Fruit fly (Drosophila melanogaster): ENCODE results near the gene TfIIFalpha.

Gene TfIIFalpha

dm6 chr3R:6406566-6407098 is 26.4 kb downstream of the TfIIFalpha start, which contains the start of gene gpp (continued):
- TF ChIP-seq Hsf (GFP tag; optimal IDR thresholded peaks at IDR 0.05) (no peak), grau (tag; optimal IDR thresholded peaks at IDR 0.05) (peak; percentile 9), zfh2 (GFP tag; optimal IDR thresholded peaks at IDR 0.05) (no peak), CG33557 (GFP tag; optimal IDR thresholded peaks at IDR 0.05) (no peak), salm (tag; optimal IDR thresholded peaks at IDR 0.05) (no peak), CG12299 (tag; optimal IDR thresholded peaks at IDR 0.05) (peak; percentile 47), chif (GFP tag; optimal IDR thresholded peaks at IDR 0.05) (peak in 1 of 2 experiments; percentile 34), ato (GFP tag; IDR thresholded peaks at IDR 0.05; ENCODE audit: partially characterized antibody) (no peak), CG10267 (tag; optimal IDR thresholded peaks at IDR 0.05) (peak; percentile 21), Lim3 (GFP tag; IDR thresholded peaks at IDR 0.05) (no peak), Lpt (GFP tag; optimal IDR thresholded peaks at IDR 0.05) (no peak), Dfd (GFP tag; optimal IDR thresholded peaks at IDR 0.05) (no peak), CG11560 (tag; IDR thresholded peaks at IDR 0.05) (no peak), CG32772 (GFP tag; IDR thresholded peaks at IDR 0.05) (no peak), danr (GFP tag; IDR thresholded peaks at IDR 0.05) (no peak), CG6683 (GFP tag; optimal IDR thresholded peaks at IDR 0.05) (no peak), Atf-2 (GFP tag; optimal IDR thresholded peaks at IDR 0.05) (no peak), CG11456 (GFP tag; IDR thresholded peaks at IDR 0.05) (no peak), phol (tag; optimal IDR thresholded peaks at IDR 0.05) (peak; percentile 2), Neu2 (GFP tag; optimal IDR thresholded peaks at IDR 0.05; ENCODE audit: borderline replicate concordance) (no peak), ranshi (GFP tag; IDR thresholded peaks at IDR 0.05) (no peak), CG7928 (GFP tag; optimal IDR thresholded peaks at IDR 0.05) (peak; percentile 5), grn (GFP tag; optimal IDR thresholded peaks at IDR 0.05) (no peak), Fer3 (tag; optimal IDR thresholded peaks at IDR 0.05) (no peak), sim (GFP tag; IDR thresholded peaks at IDR 0.05) (no peak), CG14710 (tag; optimal IDR thresholded peaks at IDR 0.05) (peak; percentile 6), zen2 (GFP tag; IDR thresholded peaks at IDR 0.05; ENCODE audit: partially characterized antibody) (no peak), CG11247 (GFP tag; IDR thresholded peaks at IDR 0.05) (no peak), Dip3 (GFP tag; optimal IDR thresholded peaks at IDR 0.05) (no peak), CG14860 (GFP tag; IDR thresholded peaks at IDR 0.05; ENCODE audit: partially characterized antibody) (no peak), row (GFP tag; IDR thresholded peaks at IDR 0.05) (no peak), CG17568 (GFP tag; optimal IDR thresholded peaks at IDR 0.05) (no peak), CG3281 (GFP tag; optimal IDR thresholded peaks at IDR 0.05) (no peak), CG10543 (GFP tag; optimal IDR thresholded peaks at IDR 0.05) (peak; percentile 21), Six4 (GFP tag; optimal IDR thresholded peaks at IDR 0.05) (no peak), CG18764 (GFP tag; optimal IDR thresholded peaks at IDR 0.05) (no peak), Sox100B (GFP tag; optimal IDR thresholded peaks at IDR 0.05) (peak; percentile 2), CG12769 (tag; optimal IDR thresholded peaks at IDR 0.05) (peak; percentile 56), CkIIα-i1 (GFP tag; IDR thresholded peaks at IDR 0.05) (no peak), pan (optimal IDR thresholded peaks at IDR 0.05) (no peak), pan (GFP tag; optimal IDR thresholded peaks at IDR 0.05 in 1 of 2, IDR thresholded peaks at IDR 0.05 in 1 of 2) (no peak), ttk (GFP tag; IDR thresholded peaks at IDR 0.05) (no peak), usp (GFP tag; optimal IDR thresholded peaks at IDR 0.05) (no peak), Hand (GFP tag; optimal IDR thresholded peaks at IDR 0.05) (no peak), Stat92E (GFP tag; optimal IDR thresholded peaks at IDR 0.05) (no peak), Bdp1 (GFP tag; optimal IDR thresholded peaks at IDR 0.05) (no peak), CG11085 (GFP tag; IDR thresholded peaks at IDR 0.05) (no peak), org-1 (GFP tag; optimal IDR thresholded peaks at IDR 0.05) (no peak), CHES-1-like (GFP tag; optimal IDR thresholded peaks at IDR 0.05) (no peak), Sin3A (optimal IDR thresholded peaks at IDR 0.05) (peak; percentile 33), CG8944 (GFP tag; optimal IDR thresholded peaks at IDR 0.05) (no peak), gsb (GFP tag; IDR thresholded peaks at IDR 0.05) (no peak)

Data from whole organism, embryonic.